Fruit fly (Drosophila melanogaster): ENCODE data around the gene CG4364.

- TF ChIP-seq EcR (GFP tag; optimal IDR thresholded peaks at IDR 0.05) (no peak), usp (GFP tag; optimal IDR thresholded peaks at IDR 0.05) (no peak), psq (optimal IDR thresholded peaks at IDR 0.05) (no peak), pan (optimal IDR thresholded peaks at IDR 0.05) (no peak), Dll (optimal IDR thresholded peaks at IDR 0.05) (no peak), CG8478 (optimal IDR thresholded peaks at IDR 0.05) (no peak)
Observed at dm6 chr2L:9691230-9691629, 19.8 kb downstream of the CG4364 start.

Measured in whole organism.